Worm (Caenorhabditis elegans): ENCODE results near the gene npr-27.

The npr-27 gene

ce11 chrIV:7291957-7292356 is 13.5 kb upstream of the npr-27 start, which contains the start of gene F42C5.4:
F42C5.4 (minus strand) TSS chrIV:7292127.
- TF ChIP-seq nhr-11 (tag; optimal IDR thresholded peaks at IDR 0.05), result no peak
- no peak for TF ChIP-seq K09A11.1 (tag; optimal IDR thresholded peaks at IDR 0.05; ENCODE audit: insufficient read depth)
- TF ChIP-seq ttx-3 (tag; optimal IDR thresholded peaks at IDR 0.05), result no peak
- no peak for TF ChIP-seq ceh-14 (tag; optimal IDR thresholded peaks at IDR 0.05)
- no peak for TF ChIP-seq ceh-19 (GFP tag; optimal IDR thresholded peaks at IDR 0.05)
- TF ChIP-seq odd-2 (tag; optimal IDR thresholded peaks at IDR 0.05), result no peak
- TF ChIP-seq elt-4 (tag; optimal IDR thresholded peaks at IDR 0.05), result no peak
- TF ChIP-seq ahr-1 (tag; optimal IDR thresholded peaks at IDR 0.05), result no peak
- TF ChIP-seq ceh-18 (tag; optimal IDR thresholded peaks at IDR 0.05), result no peak
- no peak for TF ChIP-seq Y22D7AL.16 (tag; optimal IDR thresholded peaks at IDR 0.05)

ce11 chrIV:7294121-7294520 is 11.3 kb upstream of the npr-27 start, which contains the start of gene F42C5.5:
F42C5.5 (minus strand) TSS chrIV:7294221.
- no peak for TF ChIP-seq eyg-1 (tag; optimal IDR thresholded peaks at IDR 0.05)
- no peak for TF ChIP-seq pat-9 (tag; optimal IDR thresholded peaks at IDR 0.05)
- TF ChIP-seq ceh-18 (tag; optimal IDR thresholded peaks at IDR 0.05), result no peak
- TF ChIP-seq dve-1 (tag; optimal IDR thresholded peaks at IDR 0.05), result no peak
- no peak for TF ChIP-seq fax-1 (tag; optimal IDR thresholded peaks at IDR 0.05)
- TF ChIP-seq sdc-2 (tag; optimal IDR thresholded peaks at IDR 0.05), result no peak
- TF ChIP-seq sox-4 (tag; optimal IDR thresholded peaks at IDR 0.05), result no peak
- TF ChIP-seq tbx-7 (tag; optimal IDR thresholded peaks at IDR 0.05), result no peak
- TF ChIP-seq unc-3 (GFP tag; conservative IDR thresholded peaks at IDR 0.05), result no peak
- no peak for TF ChIP-seq unc-3 (tag; optimal IDR thresholded peaks at IDR 0.05)
- TF ChIP-seq ztf-16 (tag; optimal IDR thresholded peaks at IDR 0.05), result no peak
- TF ChIP-seq lin-11 (tag; optimal IDR thresholded peaks at IDR 0.05), result no peak
- TF ChIP-seq rnt-1 (tag; optimal IDR thresholded peaks at IDR 0.05), result no peak
- TF ChIP-seq tbx-2 (tag; optimal IDR thresholded peaks at IDR 0.05), result no peak
- TF ChIP-seq fkh-10 (GFP tag; optimal IDR thresholded peaks at IDR 0.05), result no peak
- TF ChIP-seq C38D4.7 (GFP tag; optimal IDR thresholded peaks at IDR 0.05), result no peak
- no peak for TF ChIP-seq K02D7.2 (tag; optimal IDR thresholded peaks at IDR 0.05)
- TF ChIP-seq che-1 (tag; optimal IDR thresholded peaks at IDR 0.05), result no peak
- TF ChIP-seq hlh-6 (tag; optimal IDR thresholded peaks at IDR 0.05), result no peak

DNA sequence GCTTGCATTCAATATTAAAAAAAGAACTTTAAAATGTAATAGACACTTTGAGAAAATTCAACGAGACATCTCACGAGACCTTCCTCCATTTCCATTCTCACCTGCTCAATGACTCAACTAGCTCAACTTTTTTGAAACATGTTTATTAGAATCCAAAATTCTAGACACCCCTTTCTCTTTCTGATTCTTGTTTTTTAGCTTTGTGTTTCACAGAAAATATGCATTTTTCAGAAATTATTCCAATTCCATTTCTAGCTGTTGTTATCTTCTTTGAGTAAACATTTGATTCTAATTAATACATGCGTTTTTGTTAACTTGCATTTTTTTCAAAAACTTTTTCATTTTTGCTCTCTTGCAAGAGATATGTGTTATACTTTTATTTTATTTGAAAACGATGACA is 3.9 kb upstream of the npr-27 start:
- TF ChIP-seq ceh-30 (tag; optimal IDR thresholded peaks at IDR 0.05), result no peak
- TF ChIP-seq ref-2 (tag; optimal IDR thresholded peaks at IDR 0.05), result no peak
- no peak for TF ChIP-seq fkh-6 (tag; optimal IDR thresholded peaks at IDR 0.05)
- no peak for TF ChIP-seq ahr-1 (tag; optimal IDR thresholded peaks at IDR 0.05)

DNA sequence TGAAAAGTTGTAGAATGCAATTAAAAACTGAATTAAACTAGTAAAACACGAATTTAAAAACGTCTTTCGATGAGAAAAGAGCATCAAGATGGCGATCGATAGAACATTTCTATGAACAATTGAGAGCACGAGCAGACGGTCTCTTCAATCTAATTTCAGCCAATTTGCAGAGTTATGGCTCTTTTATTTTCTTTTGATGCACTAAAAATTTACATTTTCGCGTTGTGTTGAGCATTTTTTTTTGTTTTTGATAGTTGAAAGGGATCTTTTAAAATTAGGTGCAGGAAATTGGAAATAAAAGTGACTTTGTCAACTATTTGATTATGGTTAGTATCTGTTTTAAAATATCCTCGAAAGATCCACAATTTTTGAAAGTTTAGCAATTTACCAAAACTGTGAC is 3.5 kb downstream of the npr-27 start, which contains the start of gene F42C5.6:
Gene F42C5.6, minus strand, starts transcription at position 101 of the 400 bp plus-strand sequence.
- TF ChIP-seq ceh-48 (tag; optimal IDR thresholded peaks at IDR 0.05) (no peak), pat-9 (tag; optimal IDR thresholded peaks at IDR 0.05) (no peak), ceh-6 (GFP tag; optimal IDR thresholded peaks at IDR 0.05) (no peak), hlh-15 (tag; optimal IDR thresholded peaks at IDR 0.05) (no peak), unc-3 (GFP tag; conservative IDR thresholded peaks at IDR 0.05) (no peak), unc-3 (tag; optimal IDR thresholded peaks at IDR 0.05) (no peak), ceh-22 (tag; optimal IDR thresholded peaks at IDR 0.05) (no peak)

ce11 chrIV:7309678-7310077 is 4.3 kb downstream of the npr-27 start:
- TF ChIP-seq tbx-7 (tag; optimal IDR thresholded peaks at IDR 0.05) (no peak), ama-1 (optimal IDR thresholded peaks at IDR 0.05) (no peak), fkh-10 (GFP tag; optimal IDR thresholded peaks at IDR 0.05) (no peak), nhr-232 (tag; optimal IDR thresholded peaks at IDR 0.05) (no peak), pros-1 (tag; optimal IDR thresholded peaks at IDR 0.05) (no peak), K02D7.2 (tag; optimal IDR thresholded peaks at IDR 0.05) (no peak), ceh-45 (GFP tag; IDR thresholded peaks at IDR 0.05) (no peak), ceh-22 (tag; optimal IDR thresholded peaks at IDR 0.05) (no peak), sox-2 (GFP tag; IDR thresholded peaks at IDR 0.05) (no peak), sdc-2 (tag; optimal IDR thresholded peaks at IDR 0.05) (no peak), che-1 (tag; optimal IDR thresholded peaks at IDR 0.05) (no peak), ceh-9 (tag; optimal IDR thresholded peaks at IDR 0.05) (no peak), C38D4.7 (GFP tag; optimal IDR thresholded peaks at IDR 0.05) (no peak), fax-1 (tag; optimal IDR thresholded peaks at IDR 0.05) (no peak), T23F11.4 (GFP tag; optimal IDR thresholded peaks at IDR 0.05) (no peak), unc-55 (GFP tag; optimal IDR thresholded peaks at IDR 0.05) (no peak), Y22D7AL.16 (tag; optimal IDR thresholded peaks at IDR 0.05) (no peak), ceh-19 (GFP tag; optimal IDR thresholded peaks at IDR 0.05) (no peak), rnt-1 (tag; optimal IDR thresholded peaks at IDR 0.05) (no peak), hlh-13 (GFP tag; optimal IDR thresholded peaks at IDR 0.05) (no peak)
